Worm (Caenorhabditis elegans): ENCODE results near the gene dhs-15.

ce11 chrV:2800676-2801075 lies 31.0 kb upstream of the dhs-15 start:
- TF ChIP-seq nhr-111 (GFP tag; optimal IDR thresholded peaks at IDR 0.05) (no peak), nhr-77 (tag; optimal IDR thresholded peaks at IDR 0.05) (no peak), nhr-11 (tag; optimal IDR thresholded peaks at IDR 0.05) (no peak), aly-2 (tag; optimal IDR thresholded peaks at IDR 0.05) (no peak), egl-43 (GFP tag; IDR thresholded peaks at IDR 0.05) (no peak), vab-7 (GFP tag; IDR thresholded peaks at IDR 0.05) (no peak), zag-1 (tag; optimal IDR thresholded peaks at IDR 0.05) (no peak), unc-39 (tag; optimal IDR thresholded peaks at IDR 0.05) (no peak), T26A8.4 (GFP tag; IDR thresholded peaks at IDR 0.05) (no peak)
